Worm (Caenorhabditis elegans) whole organism, early embryonic: Measurements from ENCODE around the gene delm-1.

ENCODE experiments used
- B0310.2 ChIP-seq: sonication (generic microtip); optimal IDR thresholded peaks from 2 replicates; lab custom pipeline; 2016; ENCODE audit warnings: mild to moderate bottlenecking, missing genetic modification characterization, missing compliant biosample characterization
- F13C5.2 ChIP-seq: sonication (generic microtip); optimal IDR thresholded peaks from 2 replicates; lab custom pipeline; 2017; ENCODE audit warnings: mild to moderate bottlenecking, missing genetic modification characterization, inconsistent platforms, missing compliant biosample characterization
- aly-1 ChIP-seq: sonication (generic microtip); optimal IDR thresholded peaks from 2 replicates; lab custom pipeline; 2016; ENCODE audit warnings: missing genetic modification characterization, missing compliant biosample characterization
- ama-1 ChIP-seq: fragments of 150-350 bp; optimal IDR thresholded peaks from 2 replicates; lab custom pipeline; 2014
- ceh-13 ChIP-seq: fragments of 200-800 bp; sonication (Bioruptor generic); optimal IDR thresholded peaks from 2 replicates; lab custom pipeline; 2018; ENCODE audit warnings: mild to moderate bottlenecking, missing genetic modification characterization, missing compliant biosample characterization
- flt-1 ChIP-seq: fragments of 200-800 bp; sonication (Bioruptor generic); IDR thresholded peaks from 2 replicates; pipeline ENCODE4 v1.3.6; 2022; ENCODE audit warnings: missing genetic modification characterization, missing compliant biosample characterization
- hmbx-1 ChIP-seq: sonication (generic microtip); optimal IDR thresholded peaks from 2 replicates; lab custom pipeline; 2016; ENCODE audit warnings: mild to moderate bottlenecking, missing genetic modification characterization, missing compliant biosample characterization
- hmg-4 ChIP-seq: fragments of 200-800 bp; sonication (Bioruptor generic); optimal IDR thresholded peaks from 2 replicates; lab custom pipeline; 2018; ENCODE audit warnings: mild to moderate bottlenecking, missing genetic modification characterization, missing compliant biosample characterization
- pes-1 ChIP-seq: fragments of 200-800 bp; sonication (Bioruptor generic); IDR thresholded peaks from 2 replicates; pipeline ENCODE4 v1.3.6; 2022; ENCODE audit warnings: missing genetic modification reagents, missing genetic modification characterization, missing compliant biosample characterization
- scrt-1 ChIP-seq: fragments of 200-800 bp; sonication (Bioruptor generic); IDR thresholded peaks from 2 replicates; pipeline ENCODE4 v1.3.6; 2022; ENCODE audit warnings: missing genetic modification characterization, missing compliant biosample characterization
- sea-1 ChIP-seq: fragments of 200-800 bp; sonication (Bioruptor generic); conservative IDR thresholded peaks from 2 replicates; pipeline ENCODE4 v1.3.6; 2022; ENCODE audit warnings: missing genetic modification characterization, missing compliant biosample characterization
- tbx-11 ChIP-seq: fragments of 200-800 bp; sonication (Bioruptor generic); IDR thresholded peaks from 2 replicates; pipeline ENCODE4 v1.3.6; 2022; ENCODE audit warnings: missing genetic modification characterization, missing compliant biosample characterization
- tbx-37 ChIP-seq: fragments of 200-800 bp; sonication (Bioruptor generic); conservative IDR thresholded peaks from 2 replicates; pipeline ENCODE4 v1.3.6; 2022; ENCODE audit warnings: missing genetic modification reagents, missing genetic modification characterization, missing compliant biosample characterization
- tra-4 ChIP-seq: sonication (generic microtip); optimal IDR thresholded peaks from 2 replicates; lab custom pipeline; 2017; ENCODE audit warnings: missing genetic modification characterization, missing compliant biosample characterization

DNA sequence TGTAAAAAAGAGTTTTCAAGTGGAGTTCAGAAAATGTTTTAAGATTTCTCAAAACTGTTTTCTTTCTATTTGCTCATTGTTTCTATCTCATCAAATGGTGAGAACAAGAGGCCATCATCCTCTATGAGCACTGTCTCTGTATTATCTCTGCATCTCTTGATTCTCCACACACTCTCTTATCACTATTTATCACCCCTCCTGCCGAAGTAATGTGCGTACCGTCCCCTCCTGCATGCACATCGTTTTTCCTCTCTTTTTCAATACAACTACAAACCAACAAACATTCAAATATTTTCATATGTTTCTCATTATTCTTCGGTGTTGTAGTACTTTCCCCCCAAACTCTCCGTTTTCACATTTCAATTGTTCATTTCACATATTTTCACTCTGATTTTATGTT, 18.8 kb downstream of the delm-1 start:
- no peak for TF ChIP-seq scrt-1
- TF ChIP-seq flt-1 = no peak
- no peak for TF ChIP-seq aly-1
- no peak for TF ChIP-seq ceh-13 (GFP tag; lab: Kevin White, UChicago)
- TF ChIP-seq hmbx-1 (tag; lab: Kevin White, UChicago) = no peak
- TF ChIP-seq hmg-4 (GFP tag; lab: Kevin White, UChicago) = no peak
- TF ChIP-seq tra-4 (tag; lab: Kevin White, UChicago) = no peak
- TF ChIP-seq ama-1 = no peak
- no peak for TF ChIP-seq B0310.2 (tag; lab: Kevin White, UChicago)
- no peak for TF ChIP-seq tbx-11 (GFP tag; lab: Robert Waterston, UW)
- no peak for TF ChIP-seq tbx-37 (GFP tag; lab: Robert Waterston, UW)
- no peak for TF ChIP-seq F13C5.2
- TF ChIP-seq sea-1 (GFP tag; lab: Robert Waterston, UW) = no peak
- TF ChIP-seq pes-1 (GFP tag; lab: Robert Waterston, UW) = no peak
